Fruit fly (Drosophila melanogaster) whole organism, embryonic: ENCODE data around the gene mRRF2.
A peak's percentile ranks its signal among the peaks of the same experiment; 100 is the strongest.

Experiments
- Aef1 ChIP-seq: fragments of 200-800 bp; sonication (Bioruptor generic); IDR thresholded peaks from 3 replicates; pipeline ENCODE4 v1.3.6; 2022; ENCODE audit warnings: missing biosample characterization, missing genetic modification characterization
- C15 ChIP-seq: fragments of 200-800 bp; sonication (Bioruptor generic); IDR thresholded peaks from 3 replicates; pipeline ENCODE4 v1.3.6; 2022; ENCODE audit warnings: missing biosample characterization, missing genetic modification characterization
- CG10431 ChIP-seq: fragments of 200-800 bp; sonication (Bioruptor generic); optimal IDR thresholded peaks from 3 replicates; lab custom pipeline; 2018; ENCODE audit warnings: missing biosample characterization, mild to moderate bottlenecking, missing genetic modification characterization
- CG10462 ChIP-seq: fragments of 200-800 bp; sonication (Bioruptor generic); optimal IDR thresholded peaks from 2 replicates; lab custom pipeline; 2016; ENCODE audit warnings: missing biosample characterization, missing genetic modification characterization
- CG11695 ChIP-seq: fragments of 200-800 bp; sonication (Bioruptor generic); IDR thresholded peaks from 3 replicates; pipeline ENCODE4 v1.3.6; 2022; ENCODE audit warnings: missing biosample characterization, missing genetic modification characterization
- CG12236 ChIP-seq: fragments of 200-800 bp; sonication (Bioruptor generic); optimal IDR thresholded peaks from 2 replicates; lab custom pipeline; 2016; ENCODE audit warnings: missing biosample characterization, missing genetic modification characterization
- CG12659 ChIP-seq: fragments of 200-800 bp; sonication (Bioruptor generic); optimal IDR thresholded peaks from 3 replicates; lab custom pipeline; 2017; ENCODE audit warnings: mild to moderate bottlenecking, missing biosample characterization, missing genetic modification reagents, missing genetic modification characterization
- CG16779 ChIP-seq: fragments of 200-800 bp; sonication (Bioruptor generic); IDR thresholded peaks from 2 replicates; pipeline ENCODE4 v1.3.6; 2022; ENCODE audit warnings: missing biosample characterization, missing genetic modification characterization
- CG17328 ChIP-seq: fragments of 200-800 bp; sonication (Bioruptor generic); IDR thresholded peaks from 2 replicates; pipeline ENCODE4 v1.3.6; 2022; ENCODE audit warnings: missing biosample characterization, missing genetic modification characterization
- CG18011 ChIP-seq: fragments of 200-800 bp; sonication (Bioruptor generic); optimal IDR thresholded peaks from 2 replicates; lab custom pipeline; 2017; ENCODE audit warnings: missing biosample characterization, missing genetic modification characterization, mild to moderate bottlenecking, moderate library complexity, missing genotype
- CG1832 ChIP-seq: fragments of 200-800 bp; sonication (Bioruptor generic); optimal IDR thresholded peaks from 2 replicates; lab custom pipeline; 2017; ENCODE audit warnings: missing biosample characterization, mild to moderate bottlenecking, missing genetic modification characterization, inconsistent platforms
- CG32767 ChIP-seq: fragments of 200-800 bp; sonication (Bioruptor generic); IDR thresholded peaks from 2 replicates; pipeline ENCODE4 v1.3.6; 2022; ENCODE audit warnings: missing biosample characterization, missing genetic modification characterization
- CG33213 ChIP-seq: fragments of 200-800 bp; sonication (Bioruptor generic); optimal IDR thresholded peaks from 3 replicates; lab custom pipeline; 2016; ENCODE audit warnings: missing biosample characterization, missing genetic modification characterization
- CG4360 ChIP-seq: fragments of 200-800 bp; sonication (Bioruptor generic); IDR thresholded peaks from 2 replicates; pipeline ENCODE4 v1.3.6; 2022; ENCODE audit warnings: missing biosample characterization, missing genetic modification characterization
- CG4707 ChIP-seq: fragments of 200-800 bp; sonication (Bioruptor generic); optimal IDR thresholded peaks from 2 replicates; lab custom pipeline; 2018; ENCODE audit warnings: missing biosample characterization, mild to moderate bottlenecking, missing genetic modification characterization, moderate library complexity
- CG7928 ChIP-seq: fragments of 200-800 bp; sonication (Bioruptor generic); optimal IDR thresholded peaks from 2 replicates; lab custom pipeline; 2017; ENCODE audit warnings: missing biosample characterization, mild to moderate bottlenecking, missing genetic modification characterization
- CG9727 ChIP-seq: fragments of 200-800 bp; sonication (Bioruptor generic); optimal IDR thresholded peaks from 3 replicates; lab custom pipeline; 2017; ENCODE audit warnings: missing biosample characterization, mild to moderate bottlenecking, missing genetic modification characterization
- CoRest ChIP-seq: fragments of 200-800 bp; sonication (Bioruptor generic); optimal IDR thresholded peaks from 3 replicates; lab custom pipeline; 2018; ENCODE audit warnings: missing biosample characterization, mild to moderate bottlenecking, missing genetic modification characterization, moderate library complexity
- Dad ChIP-seq: fragments of 200-800 bp; sonication (Bioruptor generic); optimal IDR thresholded peaks from 3 replicates; lab custom pipeline; 2016; ENCODE audit warnings: missing biosample characterization, missing genetic modification characterization
- Deaf1 ChIP-seq: fragments of 200-800 bp; optimal IDR thresholded peaks from 3 replicates; lab custom pipeline; 2019; ENCODE audit warnings: missing biosample characterization, mild to moderate bottlenecking, missing genetic modification characterization, moderate library complexity
- Dp ChIP-seq: fragments of 200-800 bp; sonication (Bioruptor generic); optimal IDR thresholded peaks from 2 replicates; lab custom pipeline; 2018; ENCODE audit warnings: missing biosample characterization, mild to moderate bottlenecking, missing genetic modification characterization, moderate library complexity
- Eip74EF ChIP-seq, 2 experiments: fragments of 200-800 bp in 1 of 2; fragments of >200 bp in 1 of 2; sonication (Bioruptor generic) in 1 of 2; optimal IDR thresholded peaks; 2 replicates each; lab custom pipeline; 2017 to 2019; ENCODE audit warnings: missing biosample characterization in 2 of 2, missing genetic modification characterization in 2 of 2, mild to moderate bottlenecking in 1 of 2, moderate library complexity in 1 of 2
- Ets65A ChIP-seq: fragments of 200-800 bp; sonication (Bioruptor generic); peaks from one replicate; lab custom pipeline; 2016; ENCODE audit warnings: missing biosample characterization, missing genetic modification characterization
- MESR4 ChIP-seq: fragments of 200-800 bp; sonication (Bioruptor generic); optimal IDR thresholded peaks from 2 replicates; lab custom pipeline; 2018; ENCODE audit warnings: missing biosample characterization, mild to moderate bottlenecking, missing genetic modification characterization, moderate library complexity
- Med ChIP-seq: fragments of 200-800 bp; sonication (Bioruptor generic); peaks from one replicate; lab custom pipeline; 2016; ENCODE audit warnings: missing biosample characterization, missing genetic modification characterization, mild to moderate bottlenecking, inconsistent platforms, moderate library complexity
- Myb ChIP-seq: fragments of 200-800 bp; sonication (Bioruptor generic); optimal IDR thresholded peaks from 2 replicates; lab custom pipeline; 2016; ENCODE audit warnings: missing biosample characterization, missing genetic modification characterization
- NC2β ChIP-seq: fragments of 200-800 bp; sonication (Bioruptor generic); optimal IDR thresholded peaks from 2 replicates; lab custom pipeline; 2016; ENCODE audit warnings: missing biosample characterization, missing genetic modification characterization
- Nf-YC ChIP-seq: fragments of 200-800 bp; optimal IDR thresholded peaks from 3 replicates; lab custom pipeline; 2019; ENCODE audit warnings: missing biosample characterization, mild to moderate bottlenecking, missing genetic modification characterization, moderate library complexity
- Scr ChIP-seq: fragments of 200-800 bp; sonication (Bioruptor generic); IDR thresholded peaks from 2 replicates; pipeline ENCODE4 v1.3.6; 2022; ENCODE audit warnings: missing biosample characterization, missing genetic modification characterization; ENCODE audit not compliant: partially characterized antibody
- Six4 ChIP-seq: fragments of 200-800 bp; sonication (Bioruptor generic); optimal IDR thresholded peaks from 2 replicates; lab custom pipeline; 2016; ENCODE audit warnings: missing biosample characterization, missing genetic modification characterization
- Taf1 ChIP-seq: fragments of 200-800 bp; sonication (Bioruptor generic); IDR thresholded peaks from 2 replicates; pipeline ENCODE4 v1.3.6; 2022; ENCODE audit warnings: missing biosample characterization, missing genetic modification characterization
- Tbp ChIP-seq: fragments of >200 bp; optimal IDR thresholded peaks from 2 replicates; lab custom pipeline; 2018; ENCODE audit warnings: missing biosample characterization, missing genetic modification characterization
- ac ChIP-seq: fragments of 200-800 bp; sonication (Bioruptor generic); optimal IDR thresholded peaks from 3 replicates; lab custom pipeline; 2017; ENCODE audit warnings: missing biosample characterization, mild to moderate bottlenecking, missing genetic modification characterization
- btn ChIP-seq: fragments of 200-800 bp; sonication (Bioruptor generic); optimal IDR thresholded peaks from 2 replicates; lab custom pipeline; 2016; ENCODE audit warnings: missing biosample characterization, missing genetic modification characterization
- cg ChIP-seq: fragments of 200-800 bp; sonication (Bioruptor generic); optimal IDR thresholded peaks from 3 replicates; lab custom pipeline; 2019; ENCODE audit warnings: missing biosample characterization, mild to moderate bottlenecking, missing genetic modification characterization, moderate library complexity
- en ChIP-seq: fragments of 200-800 bp; sonication (Bioruptor generic); optimal IDR thresholded peaks from 2 replicates; lab custom pipeline; 2016; ENCODE audit warnings: missing biosample characterization, missing genetic modification characterization
- eve ChIP-seq, 2 experiments: fragments of >200 bp; optimal IDR thresholded peaks; 2 replicates each; lab custom pipeline; 2017; ENCODE audit warnings: missing biosample characterization in 2 of 2, missing genetic modification characterization in 2 of 2
- exex ChIP-seq: fragments of 200-800 bp; sonication (Bioruptor generic); optimal IDR thresholded peaks from 4 replicates; lab custom pipeline; 2018; ENCODE audit warnings: missing biosample characterization, mild to moderate bottlenecking, missing genetic modification characterization, moderate library complexity
- h ChIP-seq: fragments of >200 bp; optimal IDR thresholded peaks from 2 replicates; lab custom pipeline; 2017
- jigr1 ChIP-seq: fragments of 200-800 bp; sonication (Bioruptor generic); IDR thresholded peaks from 3 replicates; pipeline ENCODE4 v1.3.6; 2022; ENCODE audit warnings: missing biosample characterization, missing genetic modification characterization
- lab ChIP-seq: fragments of 200-800 bp; sonication (Bioruptor generic); optimal IDR thresholded peaks from 3 replicates; lab custom pipeline; 2017; ENCODE audit warnings: missing biosample characterization, missing genetic modification characterization, mild to moderate bottlenecking, moderate library complexity, missing genetic modification reagents
- nau ChIP-seq: fragments of 200-800 bp; sonication (Bioruptor generic); optimal IDR thresholded peaks from 3 replicates; lab custom pipeline; 2017; ENCODE audit warnings: missing biosample characterization, mild to moderate bottlenecking, missing genetic modification characterization, missing genetic modification reagents
- phol ChIP-seq: fragments of 200-800 bp; sonication (Bioruptor generic); optimal IDR thresholded peaks from 3 replicates; lab custom pipeline; 2018; ENCODE audit warnings: missing biosample characterization, mild to moderate bottlenecking, missing genetic modification characterization, moderate library complexity
- sd ChIP-seq: fragments of 200-800 bp; sonication (Bioruptor generic); optimal IDR thresholded peaks from 3 replicates; lab custom pipeline; 2018; ENCODE audit warnings: missing biosample characterization, mild to moderate bottlenecking, missing genetic modification characterization, moderate library complexity
- slou ChIP-seq: fragments of 200-800 bp; sonication (Bioruptor generic); optimal IDR thresholded peaks from 3 replicates; lab custom pipeline; 2016; ENCODE audit warnings: missing biosample characterization, missing genetic modification characterization
- tio ChIP-seq: fragments of 200-800 bp; sonication (Bioruptor generic); optimal IDR thresholded peaks from 2 replicates; lab custom pipeline; 2017; ENCODE audit warnings: missing biosample characterization, missing genetic modification characterization, inconsistent platforms
- wdn ChIP-seq: fragments of 200-800 bp; sonication (Bioruptor generic); IDR thresholded peaks from 2 replicates; pipeline ENCODE4 v1.3.6; 2022; ENCODE audit warnings: missing biosample characterization, missing genetic modification characterization
- z ChIP-seq: fragments of 200-800 bp; sonication (Bioruptor generic); IDR thresholded peaks from 3 replicates; pipeline ENCODE4 v1.3.6; 2022; ENCODE audit warnings: missing biosample characterization, missing genetic modification characterization
- zen ChIP-seq: fragments of 200-800 bp; sonication (Bioruptor generic); optimal IDR thresholded peaks from 3 replicates; lab custom pipeline; 2018; ENCODE audit warnings: missing biosample characterization, mild to moderate bottlenecking, missing genetic modification characterization, moderate library complexity
- zen2 ChIP-seq: fragments of 200-800 bp; sonication (Bioruptor generic); IDR thresholded peaks from 3 replicates; pipeline ENCODE4 v1.3.6; 2022; ENCODE audit warnings: missing biosample characterization, missing genetic modification characterization; ENCODE audit not compliant: partially characterized antibody
- zf30C ChIP-seq: fragments of 200-800 bp; sonication (Bioruptor generic); optimal IDR thresholded peaks from 3 replicates; lab custom pipeline; 2018; ENCODE audit warnings: missing biosample characterization, mild to moderate bottlenecking, missing genetic modification characterization

The mRRF2 gene

DNA sequence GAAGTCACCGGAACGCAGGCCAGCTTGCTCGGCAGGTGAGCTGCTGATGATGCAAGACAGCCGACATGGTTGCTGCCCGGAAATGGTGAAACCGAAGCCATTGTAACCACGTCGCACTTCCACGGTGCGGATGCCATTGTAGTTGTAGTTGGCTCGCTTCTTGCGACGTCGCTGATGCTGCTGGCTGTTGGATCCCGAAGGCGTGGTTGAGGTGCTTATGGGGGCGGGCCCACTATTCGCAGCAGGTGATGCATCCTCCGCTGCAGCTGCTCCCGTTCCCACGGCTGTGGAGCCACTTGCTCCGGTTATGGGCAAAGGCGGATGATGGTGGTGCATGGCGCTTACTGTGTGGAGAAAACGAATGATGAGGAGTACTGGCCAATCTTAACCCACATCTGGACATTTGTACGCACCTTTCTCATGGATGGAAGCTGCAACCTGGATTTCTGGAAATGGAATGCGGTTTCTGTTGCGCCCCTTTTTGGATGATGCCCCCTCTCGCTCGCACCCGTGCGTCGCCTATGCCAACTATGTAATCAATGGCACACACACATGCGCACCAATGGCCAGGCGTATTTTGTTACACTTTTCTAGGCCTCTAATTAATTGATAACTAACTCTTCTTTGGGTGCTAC lies 25.2 kb downstream of the mRRF2 start (continued):
- TF ChIP-seq CG1832 (GFP tag; lab: Kevin White, UChicago) (peak; percentile 59), Dp (GFP tag; lab: Kevin White, UChicago) (no peak), CG12659 (no peak), ac (GFP tag; lab: Kevin White, UChicago) (no peak), eve (GFP tag; optimal IDR thresholded peaks at IDR 0.05; lab: Kevin White, UChicago) (no peak), Deaf1 (no peak), CoRest (no peak), C15 (GFP tag; lab: Robert Waterston, UW) (no peak), exex (tag; lab: Kevin White, UChicago) (no peak), sd (tag; lab: Kevin White, UChicago) (peak; percentile 90), CG18011 (GFP tag; lab: Kevin White, UChicago) (no peak), wdn (GFP tag; lab: Robert Waterston, UW) (no peak), Nf-YC (tag; lab: Kevin White, UChicago) (no peak), Eip74EF (GFP tag; optimal IDR thresholded peaks at IDR 0.05; lab: Kevin White, UChicago) (no peak), CG33213 (no peak), CG9727 (GFP tag; lab: Kevin White, UChicago) (no peak), jigr1 (0 out of 3 replicates have a peak, but pooled peaks have one; percentile 26), NC2β (GFP tag; lab: Kevin White, UChicago) (no peak), en (no peak), cg (GFP tag; lab: Kevin White, UChicago) (peak; percentile 82), Myb (GFP tag; lab: Kevin White, UChicago) (no peak), Scr (no peak), CG10431 (GFP tag; lab: Kevin White, UChicago) (no peak), Aef1 (GFP tag; lab: Robert Waterston, UW) (no peak), CG4360 (GFP tag; lab: Robert Waterston, UW) (0 out of 2 replicates have a peak, but pooled peaks have one; percentile 6), Dad (GFP tag; lab: Kevin White, UChicago) (no peak), CG7928 (GFP tag; lab: Kevin White, UChicago) (no peak), Ets65A (peak; percentile 80), btn (no peak), CG11695 (GFP tag; lab: Robert Waterston, UW) (no peak), Six4 (GFP tag; lab: Kevin White, UChicago) (no peak), zen2 (GFP tag; lab: Robert Waterston, UW) (no peak), Med (GFP tag; lab: Kevin White, UChicago) (peak; percentile 62), z (GFP tag; lab: Robert Waterston, UW) (no peak), CG32767 (GFP tag; lab: Robert Waterston, UW) (peak; percentile 37; the same call in 1 of the 2 replicates), MESR4 (GFP tag; lab: Kevin White, UChicago) (peak; percentile 78), phol (tag; lab: Kevin White, UChicago) (no peak), Taf1 (GFP tag; lab: Robert Waterston, UW) (no peak), lab (GFP tag; lab: Kevin White, UChicago) (no peak), Tbp (GFP tag; lab: Kevin White, UChicago) (no peak), CG16779 (GFP tag; lab: Robert Waterston, UW) (no peak), zf30C (GFP tag; lab: Kevin White, UChicago) (no peak), tio (GFP tag; lab: Kevin White, UChicago) (no peak), CG4707 (GFP tag; lab: Kevin White, UChicago) (no peak), CG10462 (GFP tag; lab: Kevin White, UChicago) (no peak), h (lab: Kevin White, UChicago) (no peak), zen (tag; lab: Kevin White, UChicago) (no peak), CG12236 (GFP tag; lab: Kevin White, UChicago) (no peak), slou (no peak), nau (no peak), CG17328 (no peak)
